Worm (Caenorhabditis elegans) whole organism, L1 larva: ENCODE data around the gene F58G1.7.

ENCODE experiments used
- C16A3.4 ChIP-seq: fragments of 150-350 bp; optimal IDR thresholded peaks from 2 replicates; lab custom pipeline; 2014; ENCODE audit warnings: missing biosample characterization, missing genetic modification characterization
- C34B4.2 ChIP-seq: sonication (generic microtip); optimal IDR thresholded peaks from 2 replicates; lab custom pipeline; 2017; ENCODE audit warnings: mild to moderate bottlenecking, missing genetic modification characterization, missing compliant biosample characterization
- Y116A8C.19 ChIP-seq: sonication (generic microtip); optimal IDR thresholded peaks from 2 replicates; lab custom pipeline; 2016; ENCODE audit warnings: missing compliant biosample characterization, missing genetic modification characterization, borderline replicate concordance
- aly-2 ChIP-seq: fragments of 150-350 bp; optimal IDR thresholded peaks from 2 replicates; lab custom pipeline; 2014; ENCODE audit warnings: missing biosample characterization, missing genetic modification characterization
- blmp-1 ChIP-seq: fragments of 150-350 bp; optimal IDR thresholded peaks from 2 replicates; lab custom pipeline; 2014; ENCODE audit warnings: missing biosample characterization, missing genetic modification characterization
- ceh-82 ChIP-seq, 3 experiments: fragments of 150-350 bp in 1 of 3; sonication (generic microtip) in 2 of 3; optimal IDR thresholded peaks; 2 replicates each; lab custom pipeline; 2014 to 2017; ENCODE audit warnings: missing biosample characterization in 3 of 3, missing genetic modification characterization in 3 of 3
- ceh-88 ChIP-seq: fragments of 200-800 bp; sonication (Bioruptor generic); IDR thresholded peaks from 2 replicates; pipeline ENCODE4 v1.3.6; 2022; ENCODE audit warnings: missing genetic modification characterization, missing compliant biosample characterization
- ceh-90 ChIP-seq: sonication (generic microtip); optimal IDR thresholded peaks from 2 replicates; lab custom pipeline; 2016; ENCODE audit warnings: missing genetic modification characterization, missing compliant biosample characterization
- ces-1 ChIP-seq: fragments of 150-350 bp; optimal IDR thresholded peaks from 2 replicates; lab custom pipeline; 2014; ENCODE audit warnings: missing biosample characterization, missing genetic modification reagents, missing genetic modification characterization
- dpl-1 ChIP-seq, 3 experiments: fragments of 150-350 bp in 2 of 3; sonication (generic microtip) in 1 of 3; optimal IDR thresholded peaks; 2 replicates each; lab custom pipeline; 2014 to 2017; ENCODE audit warnings: missing biosample characterization in 3 of 3, missing genetic modification characterization in 3 of 3, missing genetic modification reagents in 3 of 3
- dsc-1 ChIP-seq: sonication (generic microtip); optimal IDR thresholded peaks from 2 replicates; lab custom pipeline; 2016; ENCODE audit warnings: mild to moderate bottlenecking, missing genetic modification characterization, missing compliant biosample characterization
- efl-1 ChIP-seq, 4 experiments: fragments of 150-350 bp; optimal IDR thresholded peaks in 3 of 4; peaks in 1 of 4; 1 replicate in 1 of 4; 2 replicates in 3 of 4; lab custom pipeline; 2014; ENCODE audit warnings: missing biosample characterization in 2 of 4, missing genetic modification characterization in 2 of 4, missing genetic modification reagents in 2 of 4
- egl-27 ChIP-seq, 2 experiments: fragments of 150-350 bp in 1 of 2; sonication (generic microtip); optimal IDR thresholded peaks; 3 replicates each; lab custom pipeline; 2017 to 2018; ENCODE audit warnings: missing biosample characterization in 2 of 2, missing genetic modification characterization in 2 of 2, missing genetic modification reagents in 2 of 2
- elt-2 ChIP-seq: sonication (generic microtip); optimal IDR thresholded peaks from 2 replicates; lab custom pipeline; 2016; ENCODE audit warnings: missing genetic modification characterization, mild to moderate bottlenecking, inconsistent platforms, missing compliant biosample characterization, missing genetic modification reagents
- elt-3 ChIP-seq, 6 experiments: fragments of 150-350 bp in 1 of 6; sonication (generic microtip); optimal IDR thresholded peaks; 2 replicates each; lab custom pipeline; 2017 to 2018; ENCODE audit warnings: missing biosample characterization in 6 of 6, missing genetic modification characterization in 6 of 6, inconsistent platforms in 1 of 6
- ets-5 ChIP-seq: fragments of 200-800 bp; sonication (Bioruptor generic); IDR thresholded peaks from 2 replicates; pipeline ENCODE4 v1.3.6; 2022; ENCODE audit warnings: missing genetic modification characterization, missing compliant biosample characterization
- fkh-8 ChIP-seq: sonication (generic microtip); optimal IDR thresholded peaks from 2 replicates; lab custom pipeline; 2016; ENCODE audit warnings: mild to moderate bottlenecking, missing genetic modification characterization, missing compliant biosample characterization
- hlh-4 ChIP-seq: sonication (generic microtip); optimal IDR thresholded peaks from 2 replicates; lab custom pipeline; 2016; ENCODE audit warnings: mild to moderate bottlenecking, missing genetic modification characterization, missing compliant biosample characterization
- lin-14 ChIP-seq: fragments of 200-800 bp; sonication (Bioruptor generic); optimal IDR thresholded peaks from 2 replicates; lab custom pipeline; 2018; ENCODE audit warnings: mild to moderate bottlenecking, missing genetic modification characterization, moderate library complexity, missing compliant biosample characterization
- lin-35 ChIP-seq, 2 experiments: fragments of 150-350 bp; optimal IDR thresholded peaks; 2 replicates each; lab custom pipeline; 2014; ENCODE audit warnings: missing biosample characterization in 2 of 2, missing genetic modification characterization in 2 of 2, missing genetic modification reagents in 2 of 2
- lsy-2 ChIP-seq, 2 experiments: fragments of 150-350 bp; optimal IDR thresholded peaks; 2 replicates each; lab custom pipeline; 2014; ENCODE audit warnings: missing biosample characterization in 2 of 2, missing genetic modification characterization in 2 of 2
- mdl-1 ChIP-seq, 2 experiments: fragments of 150-350 bp; optimal IDR thresholded peaks; 2 replicates each; lab custom pipeline; 2014 to 2017; ENCODE audit warnings: missing biosample characterization in 2 of 2, missing genetic modification characterization in 2 of 2, inconsistent platforms in 1 of 2
- mep-1 ChIP-seq: fragments of 150-350 bp; optimal IDR thresholded peaks from 2 replicates; lab custom pipeline; 2014; ENCODE audit warnings: missing biosample characterization, missing genetic modification characterization
- nhr-19 ChIP-seq: fragments of 200-800 bp; sonication (Bioruptor generic); conservative IDR thresholded peaks from 2 replicates; pipeline ENCODE4 v1.3.6; 2022; ENCODE audit warnings: missing genetic modification characterization, missing compliant biosample characterization
- nhr-20 ChIP-seq: sonication (generic microtip); optimal IDR thresholded peaks from 2 replicates; lab custom pipeline; 2016; ENCODE audit warnings: mild to moderate bottlenecking, missing genetic modification characterization, missing compliant biosample characterization
- nhr-71 ChIP-seq: sonication (generic microtip); optimal IDR thresholded peaks from 2 replicates; lab custom pipeline; 2016; ENCODE audit warnings: mild to moderate bottlenecking, missing genetic modification characterization, moderate library complexity, missing compliant biosample characterization
- nhr-77 ChIP-seq: fragments of 150-350 bp; optimal IDR thresholded peaks from 2 replicates; lab custom pipeline; 2014; ENCODE audit warnings: missing biosample characterization, missing genetic modification characterization
- nhr-85 ChIP-seq: sonication (generic microtip); peaks from one replicate; lab custom pipeline; 2016; ENCODE audit warnings: missing genetic modification characterization, inconsistent platforms, missing compliant biosample characterization
- pag-3 ChIP-seq: sonication (generic microtip); optimal IDR thresholded peaks from 2 replicates; lab custom pipeline; 2017; ENCODE audit warnings: missing genetic modification characterization, mild to moderate bottlenecking, missing compliant biosample characterization, antibody characterized with exemption, borderline replicate concordance; ENCODE audit not compliant: insufficient read depth
- pax-3 ChIP-seq: fragments of 200-800 bp; sonication (Bioruptor generic); optimal IDR thresholded peaks from 2 replicates; lab custom pipeline; 2018; ENCODE audit warnings: mild to moderate bottlenecking, missing genetic modification characterization, moderate library complexity, missing compliant biosample characterization
- rnt-1 ChIP-seq: sonication (generic microtip); optimal IDR thresholded peaks from 2 replicates; lab custom pipeline; 2016; ENCODE audit warnings: mild to moderate bottlenecking, missing genetic modification characterization, moderate library complexity, missing compliant biosample characterization
- snpc-4 ChIP-seq: fragments of 150-350 bp; optimal IDR thresholded peaks from 2 replicates; lab custom pipeline; 2014; ENCODE audit warnings: missing biosample characterization, missing genetic modification characterization
- snu-23 ChIP-seq: sonication (generic microtip); optimal IDR thresholded peaks from 2 replicates; lab custom pipeline; 2016; ENCODE audit warnings: missing genetic modification characterization, missing compliant biosample characterization
- sup-37 ChIP-seq: fragments of 200-800 bp; sonication (Bioruptor generic); optimal IDR thresholded peaks from 2 replicates; lab custom pipeline; 2018; ENCODE audit warnings: mild to moderate bottlenecking, missing genetic modification characterization, missing compliant biosample characterization
- swsn-7 ChIP-seq: sonication (generic microtip); optimal IDR thresholded peaks from 2 replicates; lab custom pipeline; 2016; ENCODE audit warnings: missing genetic modification characterization, missing compliant biosample characterization
- tlp-1 ChIP-seq: fragments of 150-350 bp; optimal IDR thresholded peaks from 2 replicates; lab custom pipeline; 2014; ENCODE audit warnings: missing biosample characterization, missing genetic modification characterization
- unc-130 ChIP-seq: fragments of 150-350 bp; optimal IDR thresholded peaks from 2 replicates; lab custom pipeline; 2017; ENCODE audit warnings: missing biosample characterization, missing genetic modification characterization, inconsistent platforms
- xbp-1 ChIP-seq: sonication (generic microtip); optimal IDR thresholded peaks from 2 replicates; lab custom pipeline; 2016; ENCODE audit warnings: missing genetic modification characterization, missing compliant biosample characterization
- zip-4 ChIP-seq: fragments of 200-800 bp; sonication (Bioruptor generic); optimal IDR thresholded peaks from 2 replicates; lab custom pipeline; 2018; ENCODE audit warnings: mild to moderate bottlenecking, missing genetic modification characterization, moderate library complexity, missing compliant biosample characterization

F58G1.7 gene

ce11 chrII:12965538-12965588 lies 17.3 kb upstream of the F58G1.7 start, which contains the start of gene ptr-18:
TSS of gene ptr-18 (plus strand) at chrII:12965546.
- TF ChIP-seq swsn-7 (tag; lab: Kevin White, UChicago), result no peak
- TF ChIP-seq nhr-71 (tag; lab: Kevin White, UChicago), result no peak
- TF ChIP-seq elt-3 (tag; optimal IDR thresholded peaks at IDR 0.05; lab: Kevin White, UChicago), result no peak
- TF ChIP-seq pag-3 (tag; lab: Kevin White, UChicago), result no peak
- TF ChIP-seq sup-37 (GFP tag; lab: Kevin White, UChicago), result no peak
- no peak for TF ChIP-seq Y116A8C.19 (tag; lab: Kevin White, UChicago)

ce11 chrII:12965138-12965537 lies 17.1 kb upstream of the F58G1.7 start:
- TF ChIP-seq egl-27 (tag; optimal IDR thresholded peaks at IDR 0.05; lab: Kevin White, UChicago) (no peak), nhr-85 (tag; lab: Kevin White, UChicago) (peak; percentile 69)

- TF ChIP-seq blmp-1, result peak; percentile 91
- TF ChIP-seq mep-1, result no peak
- TF ChIP-seq, all 84 proteins: peak for 1
Observed at ce11 chrII:12961743-12962142, 13.7 kb upstream of the F58G1.7 start.

- TF ChIP-seq ces-1, result no peak
- TF ChIP-seq nhr-85 (tag; lab: Kevin White, UChicago), result peak; percentile 25
- TF ChIP-seq blmp-1, result peak; percentile 34
Observed at ce11 chrII:12961293-12961692, 13.2 kb upstream of the F58G1.7 start.

ce11 chrII:12960206-12960605 lies 12.1 kb upstream of the F58G1.7 start:
- TF ChIP-seq lin-14 (GFP tag; lab: Kevin White, UChicago), result no peak
- peak; percentile 70 for TF ChIP-seq blmp-1

ce11 chrII:12954670-12955069 lies 6.6 kb upstream of the F58G1.7 start, which contains the start of the genes Y38F1A.1 and Y38F1A.2:
TSS of gene Y38F1A.1 (minus strand) at chrII:12954770.
TSS of gene Y38F1A.2 (plus strand) at chrII:12954958.
- no peak for TF ChIP-seq efl-1 (optimal IDR thresholded peaks at IDR 0.05; lab: Kevin White, UChicago)
- TF ChIP-seq efl-1 (GFP tag; optimal IDR thresholded peaks at IDR 0.05 in 1 of 2; lab: Kevin White, UChicago), result peak in 1 of 2 experiments; percentile 37
- no peak for TF ChIP-seq sup-37 (GFP tag; lab: Kevin White, UChicago)

ce11 chrII:12953297-12953696 lies 5.2 kb upstream of the F58G1.7 start:
- no peak for TF ChIP-seq C34B4.2 (tag; lab: Kevin White, UChicago)
- TF ChIP-seq pax-3 (tag; lab: Kevin White, UChicago), result no peak
- no peak for TF ChIP-seq lin-14 (GFP tag; lab: Kevin White, UChicago)
- TF ChIP-seq efl-1 (optimal IDR thresholded peaks at IDR 0.05; lab: Kevin White, UChicago), result peak; percentile 59 to 73
- peak in 1 of 2 experiments; percentile 41 for TF ChIP-seq efl-1 (GFP tag; optimal IDR thresholded peaks at IDR 0.05 in 1 of 2; lab: Kevin White, UChicago)
- peak in 2 of 3 experiments; percentile 23 to 36 for TF ChIP-seq ceh-82 (tag; optimal IDR thresholded peaks at IDR 0.05; lab: Kevin White, UChicago)
- TF ChIP-seq aly-2 (tag; lab: Kevin White, UChicago), result no peak
- peak; percentile 46 for TF ChIP-seq snu-23 (GFP tag; lab: Kevin White, UChicago)
- peak in 1 of 2 experiments; percentile 48 for TF ChIP-seq mdl-1 (tag; optimal IDR thresholded peaks at IDR 0.05; lab: Kevin White, UChicago)
- TF ChIP-seq nhr-19 (GFP tag; lab: Robert Waterston, UW), result no peak
- peak; percentile 78 for TF ChIP-seq snpc-4 (tag; lab: Kevin White, UChicago)
- TF ChIP-seq swsn-7 (tag; lab: Kevin White, UChicago), result peak; percentile 33
- TF ChIP-seq xbp-1 (tag; lab: Kevin White, UChicago), result peak; percentile 80
- TF ChIP-seq fkh-8 (tag; lab: Kevin White, UChicago), result peak; percentile 41
- TF ChIP-seq zip-4 (GFP tag; lab: Kevin White, UChicago), result no peak
- TF ChIP-seq lin-35 (GFP tag; optimal IDR thresholded peaks at IDR 0.05; lab: Kevin White, UChicago), result peak in 1 of 2 experiments; percentile 44
- TF ChIP-seq elt-3 (tag; optimal IDR thresholded peaks at IDR 0.05; lab: Kevin White, UChicago), result peak in 1 of 6 experiments; percentile 25
- no peak for TF ChIP-seq elt-2 (tag; lab: Kevin White, UChicago)
- TF ChIP-seq C16A3.4 (tag; lab: Kevin White, UChicago), result peak; percentile 17
- peak; percentile 23 to 28 (median 27) for TF ChIP-seq dpl-1 (GFP tag; optimal IDR thresholded peaks at IDR 0.05; lab: Kevin White, UChicago)
- TF ChIP-seq nhr-20 (tag; lab: Kevin White, UChicago), result peak; percentile 16
- TF ChIP-seq ceh-90, result no peak
- TF ChIP-seq unc-130 (tag; lab: Kevin White, UChicago), result peak; percentile 26
- TF ChIP-seq nhr-77, result no peak
- no peak for TF ChIP-seq hlh-4 (tag; lab: Kevin White, UChicago)
- no peak for TF ChIP-seq ceh-88 (GFP tag; lab: Robert Waterston, UW)
- TF ChIP-seq dsc-1 (tag; lab: Kevin White, UChicago), result peak; percentile 1
- no peak for TF ChIP-seq ets-5 (GFP tag; lab: Robert Waterston, UW)
- TF ChIP-seq rnt-1 (tag; lab: Kevin White, UChicago), result peak; percentile 81
- peak; percentile 56 for TF ChIP-seq blmp-1
- TF ChIP-seq tlp-1, result no peak
- peak; percentile 24 to 60 for TF ChIP-seq lsy-2 (tag; optimal IDR thresholded peaks at IDR 0.05; lab: Kevin White, UChicago)
